Fruit fly (Drosophila melanogaster): ENCODE results near the gene ida.

Gene ida

DNA sequence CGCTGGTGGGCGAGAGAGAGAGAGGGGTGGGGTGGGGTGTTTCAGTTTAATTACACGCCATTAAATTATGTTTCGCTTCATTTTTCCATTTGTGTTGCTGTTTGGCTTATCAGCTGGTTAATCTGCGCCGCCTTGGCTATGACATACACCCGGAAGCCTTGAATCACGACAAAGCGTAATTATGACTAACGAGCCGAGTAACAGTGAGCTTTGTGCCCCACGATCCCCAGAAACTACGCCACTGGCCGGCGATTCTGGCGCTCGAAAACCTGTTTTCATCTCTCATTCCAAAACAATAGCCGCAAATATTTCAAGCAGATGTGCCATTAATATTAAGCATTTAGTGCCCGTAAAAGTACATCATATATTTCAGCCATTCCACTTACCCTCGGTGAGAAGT is 46.7 kb downstream of the ida start:
- TF ChIP-seq psq (optimal IDR thresholded peaks at IDR 0.05) (no peak), Dll (optimal IDR thresholded peaks at IDR 0.05) (no peak), usp (GFP tag; optimal IDR thresholded peaks at IDR 0.05) (no peak), EcR (GFP tag; optimal IDR thresholded peaks at IDR 0.05) (no peak), CG8478 (optimal IDR thresholded peaks at IDR 0.05) (no peak), pan (optimal IDR thresholded peaks at IDR 0.05) (no peak)

DNA sequence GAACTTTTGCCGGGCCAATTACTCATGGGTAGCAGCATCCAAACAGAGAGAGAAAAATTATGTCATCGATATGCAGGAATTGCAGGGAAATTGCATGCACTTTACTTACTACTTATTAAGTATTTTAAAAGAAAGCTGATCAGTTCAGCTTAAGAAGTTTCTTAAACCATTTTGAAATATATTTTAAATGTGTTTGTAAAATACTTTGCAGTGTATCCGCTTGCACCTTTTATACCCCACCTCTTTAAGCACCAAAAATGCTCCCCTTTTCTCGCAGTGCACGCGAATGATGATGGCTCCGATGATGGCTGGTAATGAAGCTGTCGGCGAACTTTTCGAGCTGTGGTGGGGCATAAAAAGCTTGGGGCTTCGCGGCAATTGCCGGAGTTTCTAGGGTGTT is 47.3 kb downstream of the ida start, which contains the start of gene CG14984:
Gene CG14984, minus strand, starts transcription at position 83 of the 400 bp plus-strand sequence.
- TF ChIP-seq CG8478 (optimal IDR thresholded peaks at IDR 0.05), result no peak
- no peak for TF ChIP-seq EcR (GFP tag; optimal IDR thresholded peaks at IDR 0.05)
- TF ChIP-seq psq (optimal IDR thresholded peaks at IDR 0.05), result no peak
- no peak for TF ChIP-seq Dll (optimal IDR thresholded peaks at IDR 0.05)
- no peak for TF ChIP-seq pan (optimal IDR thresholded peaks at IDR 0.05)
- no peak for TF ChIP-seq usp (GFP tag; optimal IDR thresholded peaks at IDR 0.05)
